Fruit fly (Drosophila melanogaster): ENCODE measurements around the gene EMC2A.

The EMC2A gene

dm6 chr3R:17020956-17021355 lies 25.1 kb upstream of the EMC2A start, which contains the start of gene Adsl (continued):
- TF ChIP-seq ATbp (GFP tag; optimal IDR thresholded peaks at IDR 0.05) (peak; percentile 78), lbe (GFP tag; optimal IDR thresholded peaks at IDR 0.05) (no peak), ewg (GFP tag; optimal IDR thresholded peaks at IDR 0.05) (peak; percentile 48), cg (GFP tag; optimal IDR thresholded peaks at IDR 0.05) (no peak), rib (GFP tag; IDR thresholded peaks at IDR 0.05) (no peak), Fer1 (GFP tag; optimal IDR thresholded peaks at IDR 0.05) (no peak), CG8281 (tag; optimal IDR thresholded peaks at IDR 0.05) (peak; percentile 30), CG1233 (GFP tag; optimal IDR thresholded peaks at IDR 0.05) (peak; percentile 72), CG3838 (GFP tag; optimal IDR thresholded peaks at IDR 0.05) (no peak), ac (GFP tag; optimal IDR thresholded peaks at IDR 0.05) (peak; percentile 73), z (GFP tag; IDR thresholded peaks at IDR 0.05) (0 out of 3 replicates have a peak, but pooled peaks have one; percentile 9), btn (GFP tag; optimal IDR thresholded peaks at IDR 0.05) (no peak), HmgD (GFP tag; optimal IDR thresholded peaks at IDR 0.05) (no peak), en (GFP tag; optimal IDR thresholded peaks at IDR 0.05) (peak; percentile 39), CG10959 (GFP tag; IDR thresholded peaks at IDR 0.05) (no peak), Adf1 (GFP tag; IDR thresholded peaks at IDR 0.05) (no peak), gro (GFP tag; optimal IDR thresholded peaks at IDR 0.05) (no peak), NK7.1 (GFP tag; optimal IDR thresholded peaks at IDR 0.05) (no peak), E2f2 (GFP tag; IDR thresholded peaks at IDR 0.05) (peak; percentile 68), lov (optimal IDR thresholded peaks at IDR 0.05) (no peak), lov (GFP tag; IDR thresholded peaks at IDR 0.05) (peak; percentile 77; the same call in 2 of the 3 replicates), Stat92E (GFP tag; optimal IDR thresholded peaks at IDR 0.05) (no peak), ttk (GFP tag; IDR thresholded peaks at IDR 0.05) (no peak), kni (GFP tag; optimal IDR thresholded peaks at IDR 0.05) (peak; percentile 50), mam (GFP tag; optimal IDR thresholded peaks at IDR 0.05) (no peak), CG6689 (GFP tag; IDR thresholded peaks at IDR 0.05) (peak; percentile 31; the same call in 1 of the 2 replicates), bbx (GFP tag; IDR thresholded peaks at IDR 0.05; ENCODE audit: partially characterized antibody) (peak; percentile 25; the same call in 1 of the 2 replicates), knrl (GFP tag; IDR thresholded peaks at IDR 0.05; ENCODE audit: partially characterized antibody) (peak; percentile 29; the same call in 1 of the 3 replicates), Fer2 (tag; optimal IDR thresholded peaks at IDR 0.05) (peak; percentile 56), CG2120 (GFP tag; optimal IDR thresholded peaks at IDR 0.05) (no peak), CG12155 (GFP tag; optimal IDR thresholded peaks at IDR 0.05) (no peak), CG15073 (GFP tag; optimal IDR thresholded peaks at IDR 0.05) (no peak), Vsx1 (GFP tag; optimal IDR thresholded peaks at IDR 0.05) (peak; percentile 85), CG12219 (GFP tag; optimal IDR thresholded peaks at IDR 0.05) (peak; percentile 76), Lim3 (GFP tag; IDR thresholded peaks at IDR 0.05) (no peak), ci (GFP tag; IDR thresholded peaks at IDR 0.05) (peak; percentile 91), CG8359 (GFP tag; optimal IDR thresholded peaks at IDR 0.05; ENCODE audit: borderline replicate concordance) (peak; percentile 60), CG1792 (GFP tag; optimal IDR thresholded peaks at IDR 0.05) (no peak), CG16779 (GFP tag; IDR thresholded peaks at IDR 0.05) (no peak), Bteb2 (GFP tag; optimal IDR thresholded peaks at IDR 0.05) (no peak), inv (GFP tag; IDR thresholded peaks at IDR 0.05; ENCODE audit: partially characterized antibody) (no peak), chm (GFP tag; IDR thresholded peaks at IDR 0.05) (no peak), vvl (GFP tag; IDR thresholded peaks at IDR 0.05) (peak; percentile 84), Ptx1 (GFP tag; IDR thresholded peaks at IDR 0.05) (no peak), chinmo (GFP tag; IDR thresholded peaks at IDR 0.05; ENCODE audit: partially characterized antibody) (0 out of 4 replicates have a peak, but pooled peaks have one; percentile 38), bowl (GFP tag; IDR thresholded peaks at IDR 0.05) (no peak), fd96Cb (tag; optimal IDR thresholded peaks at IDR 0.05) (no peak), HLH3B (GFP tag; IDR thresholded peaks at IDR 0.05) (no peak), Six4 (GFP tag; optimal IDR thresholded peaks at IDR 0.05) (peak; percentile 49), CG8089 (GFP tag; optimal IDR thresholded peaks at IDR 0.05) (no peak), CG2116 (GFP tag; optimal IDR thresholded peaks at IDR 0.05) (peak; percentile 80), lmd (GFP tag; IDR thresholded peaks at IDR 0.05) (no peak)
